Worm (Caenorhabditis elegans): ENCODE results near the gene ZC373.5.

The ZC373.5 gene

DNA sequence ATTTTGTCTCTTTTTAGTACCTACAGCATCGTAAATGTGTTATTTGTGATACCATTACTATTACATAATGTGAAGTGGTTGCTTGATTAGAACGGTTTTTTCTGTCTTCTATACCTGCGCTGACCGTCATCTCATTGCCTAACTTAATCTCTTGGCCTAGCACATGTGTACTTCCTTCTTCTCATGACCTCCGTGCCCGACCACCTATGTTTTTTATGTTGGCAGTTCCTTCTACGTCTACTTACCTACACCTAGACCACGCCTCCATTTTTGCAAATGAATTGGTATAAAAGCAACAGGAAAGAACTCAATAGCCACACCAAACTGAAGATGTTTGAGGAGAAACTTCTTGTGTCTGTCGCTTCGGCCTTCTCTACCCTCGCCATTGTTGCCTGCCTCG is 3.1 kb upstream of the ZC373.5 start, which contains the start of gene col-176:
TSS of gene col-176 (plus strand) at position 301 of the 400 bp plus-strand sequence.
- TF ChIP-seq nhr-232 (tag; optimal IDR thresholded peaks at IDR 0.05) (no peak), pat-9 (tag; optimal IDR thresholded peaks at IDR 0.05) (no peak), ceh-48 (tag; optimal IDR thresholded peaks at IDR 0.05) (no peak), pha-2 (tag; optimal IDR thresholded peaks at IDR 0.05) (no peak), unc-42 (tag; optimal IDR thresholded peaks at IDR 0.05) (no peak), ceh-2 (tag; optimal IDR thresholded peaks at IDR 0.05) (no peak), sdc-2 (tag; optimal IDR thresholded peaks at IDR 0.05) (no peak), tbx-7 (tag; optimal IDR thresholded peaks at IDR 0.05) (no peak)

DNA sequence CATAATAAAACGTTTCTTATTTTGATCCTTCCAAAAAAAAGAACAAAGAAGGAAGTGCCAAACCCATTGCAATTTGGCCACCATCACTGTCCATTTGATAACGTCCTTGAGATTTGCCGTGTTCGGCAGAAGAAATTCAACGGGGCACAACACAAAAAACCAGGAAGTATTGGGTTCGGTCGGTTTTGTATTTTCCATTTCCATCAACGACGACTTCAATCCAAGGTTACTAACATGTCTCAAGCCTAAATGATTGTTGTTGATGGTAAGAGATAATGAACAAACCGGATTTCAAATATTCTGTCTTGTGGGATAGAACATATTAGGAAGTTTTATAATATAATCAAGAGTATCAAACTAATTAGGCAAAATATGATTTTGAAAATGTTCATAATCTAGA is 2.1 kb upstream of the ZC373.5 start:
- TF ChIP-seq ceh-45 (GFP tag; IDR thresholded peaks at IDR 0.05) (no peak), fkh-6 (tag; optimal IDR thresholded peaks at IDR 0.05) (no peak), nhr-232 (tag; optimal IDR thresholded peaks at IDR 0.05) (no peak), ceh-2 (tag; optimal IDR thresholded peaks at IDR 0.05) (no peak), sdc-2 (tag; optimal IDR thresholded peaks at IDR 0.05) (no peak), lim-6 (tag; optimal IDR thresholded peaks at IDR 0.05) (no peak), sox-2 (GFP tag; IDR thresholded peaks at IDR 0.05) (no peak), ceh-19 (GFP tag; optimal IDR thresholded peaks at IDR 0.05) (no peak), tbx-2 (tag; optimal IDR thresholded peaks at IDR 0.05) (no peak)

DNA sequence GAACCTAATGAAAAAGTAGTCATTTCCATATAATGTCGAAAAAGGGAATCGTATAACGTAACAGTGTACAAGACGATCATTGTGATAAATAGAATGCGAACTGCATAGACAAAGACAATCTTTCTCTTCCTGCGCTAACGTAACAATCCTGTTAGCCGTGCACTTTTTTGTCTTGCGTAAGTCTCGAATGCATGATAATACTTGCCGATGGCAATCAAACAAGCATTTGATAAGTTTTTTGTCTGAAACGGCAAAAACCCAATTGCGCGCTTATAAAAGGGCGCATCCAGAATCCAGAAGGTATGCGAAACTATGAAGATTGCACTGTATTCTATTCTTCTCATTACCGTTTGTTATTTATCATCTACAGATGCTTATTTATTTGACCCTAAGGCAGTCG is 797 bp upstream of the ZC373.5 start, which contains the start of gene dao-4:
TSS of gene dao-4 (plus strand) at position 301 of the 400 bp plus-strand sequence.
- no peak for TF ChIP-seq mec-3 (tag; optimal IDR thresholded peaks at IDR 0.05; ENCODE audit: borderline replicate concordance)
- TF ChIP-seq nfya-1 (tag; optimal IDR thresholded peaks at IDR 0.05) = no peak
- no peak for TF ChIP-seq ceh-24 (tag; optimal IDR thresholded peaks at IDR 0.05)

DNA sequence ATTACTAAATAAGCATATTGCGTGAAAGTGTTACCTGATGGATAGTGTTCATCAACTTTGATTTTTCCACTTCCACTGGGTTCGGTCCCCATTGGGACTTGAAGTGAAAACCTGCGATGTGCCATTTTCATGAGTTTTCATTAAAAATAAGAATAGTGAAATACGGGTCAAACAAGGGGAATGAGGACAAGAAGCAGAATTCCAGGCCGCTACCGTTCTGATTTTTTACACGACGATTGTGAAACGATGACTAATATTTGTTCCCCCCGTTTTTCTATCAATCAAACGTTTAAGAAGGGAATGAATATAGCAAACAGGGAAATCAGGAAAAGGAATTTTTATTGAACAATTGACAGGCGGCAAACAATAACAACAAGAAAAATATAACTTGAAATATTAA is 4.5 kb downstream of the ZC373.5 start, which contains the start of gene mlck-1:
TSS of gene mlck-1 (minus strand) at position 101 of the 400 bp plus-strand sequence.
- TF ChIP-seq fkh-6 (tag; optimal IDR thresholded peaks at IDR 0.05) (no peak), ceh-18 (tag; optimal IDR thresholded peaks at IDR 0.05) (no peak), ceh-31 (tag; optimal IDR thresholded peaks at IDR 0.05) (no peak), pqm-1 (tag; optimal IDR thresholded peaks at IDR 0.05) (no peak), sox-4 (tag; optimal IDR thresholded peaks at IDR 0.05) (no peak), madf-2 (tag; optimal IDR thresholded peaks at IDR 0.05) (no peak)

DNA sequence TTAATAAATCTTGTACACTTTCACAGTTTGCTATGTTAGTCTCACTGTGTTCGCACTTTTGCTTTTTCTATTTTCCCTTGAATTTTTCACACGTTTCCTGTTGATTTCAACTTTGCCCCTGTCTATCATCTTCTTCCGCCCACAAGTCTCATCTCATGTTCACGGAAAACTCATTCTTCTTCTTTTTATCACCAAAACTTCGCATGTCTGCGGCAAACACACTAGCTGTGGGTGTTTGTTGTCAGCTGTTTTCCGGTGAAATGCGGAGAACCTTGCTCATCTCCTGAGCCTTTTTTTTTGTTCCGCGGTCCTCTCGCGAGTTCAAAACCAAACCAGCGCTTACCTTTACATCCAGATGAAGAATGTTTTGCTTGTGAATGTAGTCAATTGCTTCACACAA is 5.7 kb downstream of the ZC373.5 start:
- no peak for TF ChIP-seq madf-2 (tag; optimal IDR thresholded peaks at IDR 0.05)
- TF ChIP-seq ceh-18 (tag; optimal IDR thresholded peaks at IDR 0.05) = peak; percentile 51

DNA sequence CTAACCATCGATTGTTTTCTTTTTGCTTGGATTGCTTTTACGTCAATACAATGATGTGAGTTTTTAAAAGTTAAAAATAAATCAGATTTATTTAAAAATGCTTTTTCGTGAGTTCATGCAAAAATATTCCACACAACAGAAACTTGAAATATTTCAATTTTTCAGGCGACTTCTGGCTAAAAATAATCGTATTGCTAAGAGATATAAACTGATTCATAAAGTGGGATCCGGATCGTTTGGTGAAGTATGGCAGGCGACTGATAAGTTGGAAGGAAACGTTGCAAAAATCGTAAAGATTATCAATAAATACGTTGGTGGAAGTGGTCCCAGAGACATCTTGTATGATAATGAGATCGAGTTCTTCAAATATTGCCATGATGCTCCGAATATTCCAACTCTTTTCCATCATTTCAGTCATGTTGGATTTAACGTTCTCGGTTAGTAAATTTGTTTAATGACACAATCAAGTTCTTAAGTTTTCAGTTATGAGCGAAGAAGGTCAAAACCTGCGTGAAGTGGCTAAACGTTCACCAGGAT is 13.6 kb downstream of the ZC373.5 start, which contains the start of gene ZC373.3:
TSS of gene ZC373.3 (plus strand) at position 51 of the 537 bp plus-strand sequence.
- TF ChIP-seq unc-55 (GFP tag; optimal IDR thresholded peaks at IDR 0.05) = no peak
- TF ChIP-seq hlh-8 (tag; optimal IDR thresholded peaks at IDR 0.05) = no peak
- TF ChIP-seq fax-1 (tag; optimal IDR thresholded peaks at IDR 0.05) = no peak
- TF ChIP-seq ceh-14 (tag; optimal IDR thresholded peaks at IDR 0.05) = no peak
- no peak for TF ChIP-seq ref-2 (tag; optimal IDR thresholded peaks at IDR 0.05)
- no peak for TF ChIP-seq ztf-16 (tag; optimal IDR thresholded peaks at IDR 0.05)
- no peak for TF ChIP-seq ceh-2 (tag; optimal IDR thresholded peaks at IDR 0.05)
- TF ChIP-seq sox-4 (tag; optimal IDR thresholded peaks at IDR 0.05) = no peak
- no peak for TF ChIP-seq K09A11.1 (tag; optimal IDR thresholded peaks at IDR 0.05; ENCODE audit: insufficient read depth)
- no peak for TF ChIP-seq lin-11 (tag; optimal IDR thresholded peaks at IDR 0.05)
- TF ChIP-seq ceh-48 (tag; optimal IDR thresholded peaks at IDR 0.05) = no peak
- no peak for TF ChIP-seq tbx-7 (tag; optimal IDR thresholded peaks at IDR 0.05)
- TF ChIP-seq K02D7.2 (tag; optimal IDR thresholded peaks at IDR 0.05) = no peak
- no peak for TF ChIP-seq F13H6.1 (tag; optimal IDR thresholded peaks at IDR 0.05)
- TF ChIP-seq ceh-30 (tag; optimal IDR thresholded peaks at IDR 0.05) = no peak
- no peak for TF ChIP-seq pat-9 (tag; optimal IDR thresholded peaks at IDR 0.05)
- no peak for TF ChIP-seq ets-4 (tag; optimal IDR thresholded peaks at IDR 0.05)
- no peak for TF ChIP-seq nhr-232 (tag; optimal IDR thresholded peaks at IDR 0.05)
- TF ChIP-seq pros-1 (tag; optimal IDR thresholded peaks at IDR 0.05) = no peak

All from whole organism, late embryonic.